Fruit fly (Drosophila melanogaster) whole organism, embryonic: ENCODE data around the gene CG42749.

Experiments used
- Aef1 ChIP-seq: fragments of 200-800 bp; sonication (Bioruptor generic); IDR thresholded peaks from 3 replicates; pipeline ENCODE4 v1.3.6; 2022; ENCODE audit warnings: missing biosample characterization, missing genetic modification characterization
- Atf-2 ChIP-seq: fragments of 200-800 bp; sonication (Bioruptor generic); optimal IDR thresholded peaks from 2 replicates; lab custom pipeline; 2016; ENCODE audit warnings: missing biosample characterization, missing genetic modification characterization
- CG10209 ChIP-seq: fragments of 200-800 bp; sonication (Bioruptor generic); optimal IDR thresholded peaks from 3 replicates; lab custom pipeline; 2017; ENCODE audit warnings: missing biosample characterization, mild to moderate bottlenecking, missing genetic modification characterization, missing genetic modification reagents
- CG12155 ChIP-seq: fragments of 200-800 bp; sonication (Bioruptor generic); optimal IDR thresholded peaks from 3 replicates; lab custom pipeline; 2016; ENCODE audit warnings: missing biosample characterization, missing genetic modification characterization
- CG12391 ChIP-seq: fragments of 200-800 bp; sonication (Bioruptor generic); optimal IDR thresholded peaks from 3 replicates; lab custom pipeline; 2018; ENCODE audit warnings: missing biosample characterization, mild to moderate bottlenecking, missing genetic modification characterization, moderate library complexity
- CG13424 ChIP-seq: fragments of 200-800 bp; sonication (Bioruptor generic); optimal IDR thresholded peaks from 2 replicates; lab custom pipeline; 2019; ENCODE audit warnings: missing biosample characterization, mild to moderate bottlenecking, missing genetic modification characterization, moderate library complexity
- CG14860 ChIP-seq: fragments of 200-800 bp; sonication (Bioruptor generic); IDR thresholded peaks from 3 replicates; pipeline ENCODE4 v1.3.6; 2022; ENCODE audit warnings: missing biosample characterization, missing genetic modification characterization; ENCODE audit not compliant: partially characterized antibody
- CG1647 ChIP-seq: fragments of 200-800 bp; sonication (Bioruptor generic); optimal IDR thresholded peaks from 3 replicates; lab custom pipeline; 2016; ENCODE audit warnings: missing biosample characterization, missing genetic modification characterization
- CG16863 ChIP-seq: fragments of 200-800 bp; sonication (Bioruptor generic); optimal IDR thresholded peaks from 3 replicates; lab custom pipeline; 2016; ENCODE audit warnings: missing biosample characterization, missing genetic modification characterization
- CG1792 ChIP-seq: fragments of 200-800 bp; sonication (Bioruptor generic); optimal IDR thresholded peaks from 2 replicates; lab custom pipeline; 2016; ENCODE audit warnings: missing biosample characterization, missing genetic modification characterization
- CG2678 ChIP-seq: fragments of 200-800 bp; sonication (Bioruptor generic); optimal IDR thresholded peaks from 3 replicates; lab custom pipeline; 2019; ENCODE audit warnings: missing biosample characterization, mild to moderate bottlenecking, missing genetic modification characterization, moderate library complexity
- CG30403 ChIP-seq: fragments of 200-800 bp; sonication (Bioruptor generic); optimal IDR thresholded peaks from 3 replicates; lab custom pipeline; 2016; ENCODE audit warnings: missing biosample characterization, missing genetic modification characterization
- CG32532 ChIP-seq: fragments of 200-800 bp; sonication (Bioruptor generic); IDR thresholded peaks from 2 replicates; pipeline ENCODE4 v1.3.6; 2022; ENCODE audit warnings: missing biosample characterization, missing genetic modification characterization
- CG32767 ChIP-seq: fragments of 200-800 bp; sonication (Bioruptor generic); IDR thresholded peaks from 2 replicates; pipeline ENCODE4 v1.3.6; 2022; ENCODE audit warnings: missing biosample characterization, missing genetic modification characterization
- CG4404 ChIP-seq: fragments of 200-800 bp; sonication (Bioruptor generic); IDR thresholded peaks from 2 replicates; pipeline ENCODE4 v1.3.6; 2022; ENCODE audit warnings: missing biosample characterization, missing genetic modification characterization
- CG7786 ChIP-seq: fragments of 200-800 bp; sonication (Bioruptor generic); optimal IDR thresholded peaks from 2 replicates; lab custom pipeline; 2016; ENCODE audit warnings: missing biosample characterization, missing genetic modification characterization
- CG7963 ChIP-seq: fragments of 200-800 bp; sonication (Bioruptor generic); IDR thresholded peaks from 3 replicates; pipeline ENCODE4 v1.3.6; 2022; ENCODE audit warnings: missing biosample characterization, missing genetic modification characterization; ENCODE audit not compliant: partially characterized antibody
- CG9727 ChIP-seq: fragments of 200-800 bp; sonication (Bioruptor generic); optimal IDR thresholded peaks from 3 replicates; lab custom pipeline; 2017; ENCODE audit warnings: missing biosample characterization, mild to moderate bottlenecking, missing genetic modification characterization
- CG9797 ChIP-seq: fragments of 200-800 bp; sonication (Bioruptor generic); optimal IDR thresholded peaks from 3 replicates; lab custom pipeline; 2018; ENCODE audit warnings: missing biosample characterization, mild to moderate bottlenecking, missing genetic modification characterization
- Chrac-16 ChIP-seq: fragments of 200-800 bp; sonication (Bioruptor generic); optimal IDR thresholded peaks from 3 replicates; lab custom pipeline; 2016; ENCODE audit warnings: missing biosample characterization, missing genetic modification characterization
- Dad ChIP-seq: fragments of 200-800 bp; sonication (Bioruptor generic); optimal IDR thresholded peaks from 3 replicates; lab custom pipeline; 2016; ENCODE audit warnings: missing biosample characterization, missing genetic modification characterization
- Dref ChIP-seq: fragments of 200-800 bp; sonication (Bioruptor generic); IDR thresholded peaks from 2 replicates; pipeline ENCODE4 v1.3.6; 2022; ENCODE audit warnings: missing biosample characterization, missing genetic modification characterization
- Ets65A ChIP-seq: fragments of 200-800 bp; sonication (Bioruptor generic); peaks from one replicate; lab custom pipeline; 2016; ENCODE audit warnings: missing biosample characterization, missing genetic modification characterization
- Gug ChIP-seq: fragments of 200-800 bp; sonication (Bioruptor generic); IDR thresholded peaks from 4 replicates; pipeline ENCODE4 v1.3.6; 2022; ENCODE audit warnings: missing biosample characterization, missing genetic modification characterization
- Hr3 ChIP-seq: fragments of 200-800 bp; sonication (Bioruptor generic); optimal IDR thresholded peaks from 3 replicates; lab custom pipeline; 2016; ENCODE audit warnings: missing biosample characterization, missing genetic modification characterization
- Hr51 ChIP-seq, 2 experiments: fragments of 200-800 bp; sonication (Bioruptor generic); optimal IDR thresholded peaks; 2 replicates in 1 of 2; 3 replicates in 1 of 2; lab custom pipeline; 2016 to 2018; ENCODE audit warnings: missing biosample characterization in 2 of 2, missing genetic modification characterization in 2 of 2, mild to moderate bottlenecking in 1 of 2, moderate library complexity in 1 of 2
- Mad ChIP-seq: fragments of 200-800 bp; sonication (Bioruptor generic); optimal IDR thresholded peaks from 2 replicates; lab custom pipeline; 2016; ENCODE audit warnings: missing biosample characterization, missing genetic modification characterization
- NfI ChIP-seq: fragments of 200-800 bp; sonication (Bioruptor generic); optimal IDR thresholded peaks from 3 replicates; lab custom pipeline; 2018; ENCODE audit warnings: missing biosample characterization, mild to moderate bottlenecking, missing genetic modification characterization, moderate library complexity
- Side ChIP-seq: fragments of 200-800 bp; sonication (Bioruptor generic); optimal IDR thresholded peaks from 2 replicates; lab custom pipeline; 2016; ENCODE audit warnings: missing biosample characterization, missing genetic modification characterization
- Sin3A ChIP-seq: fragments of >200 bp; optimal IDR thresholded peaks from 2 replicates; lab custom pipeline; 2018
- Sry-β ChIP-seq: fragments of 200-800 bp; sonication (Bioruptor generic); optimal IDR thresholded peaks from 2 replicates; lab custom pipeline; 2018; ENCODE audit warnings: missing biosample characterization, mild to moderate bottlenecking, missing genetic modification characterization, moderate library complexity
- Sry-δ ChIP-seq: fragments of 200-800 bp; sonication (Bioruptor generic); optimal IDR thresholded peaks from 2 replicates; lab custom pipeline; 2016; ENCODE audit warnings: missing biosample characterization, missing genetic modification characterization
- Ssrp ChIP-seq: fragments of 200-800 bp; sonication (Bioruptor generic); optimal IDR thresholded peaks from 2 replicates; lab custom pipeline; 2018; ENCODE audit warnings: missing biosample characterization, mild to moderate bottlenecking, missing genetic modification characterization, moderate library complexity
- amos ChIP-seq: fragments of 200-800 bp; sonication (Bioruptor generic); IDR thresholded peaks from 2 replicates; pipeline ENCODE4 v1.3.6; 2022; ENCODE audit warnings: missing biosample characterization, missing genetic modification characterization; ENCODE audit not compliant: partially characterized antibody
- bcd ChIP-seq: fragments of 200-800 bp; sonication (Bioruptor generic); optimal IDR thresholded peaks from 2 replicates; lab custom pipeline; 2017; ENCODE audit warnings: missing biosample characterization, mild to moderate bottlenecking, missing genetic modification characterization
- caup ChIP-seq: fragments of 200-800 bp; sonication (Bioruptor generic); optimal IDR thresholded peaks from 3 replicates; lab custom pipeline; 2017; ENCODE audit warnings: missing biosample characterization, mild to moderate bottlenecking, missing genetic modification characterization, moderate library complexity; ENCODE audit not compliant: severe bottlenecking
- dm ChIP-seq: fragments of 200-800 bp; sonication (Bioruptor generic); optimal IDR thresholded peaks from 3 replicates; lab custom pipeline; 2016; ENCODE audit warnings: missing biosample characterization, missing genetic modification characterization
- en ChIP-seq: fragments of 200-800 bp; sonication (Bioruptor generic); optimal IDR thresholded peaks from 2 replicates; lab custom pipeline; 2016; ENCODE audit warnings: missing biosample characterization, missing genetic modification characterization
- jing ChIP-seq: fragments of 200-800 bp; sonication (Bioruptor generic); optimal IDR thresholded peaks from 2 replicates; lab custom pipeline; 2018; ENCODE audit warnings: missing biosample characterization, mild to moderate bottlenecking, missing genetic modification characterization
- jumu ChIP-seq: fragments of 200-800 bp; sonication (Bioruptor generic); optimal IDR thresholded peaks from 3 replicates; lab custom pipeline; 2016; ENCODE audit warnings: missing biosample characterization, missing genetic modification characterization
- knrl ChIP-seq: fragments of 200-800 bp; sonication (Bioruptor generic); IDR thresholded peaks from 3 replicates; pipeline ENCODE4 v1.3.6; 2022; ENCODE audit warnings: missing biosample characterization, missing genetic modification characterization; ENCODE audit not compliant: partially characterized antibody
- nerfin-1 ChIP-seq: fragments of 200-800 bp; sonication (Bioruptor generic); optimal IDR thresholded peaks from 3 replicates; lab custom pipeline; 2019; ENCODE audit warnings: missing biosample characterization, mild to moderate bottlenecking, missing genetic modification characterization, moderate library complexity
- pzg ChIP-seq: fragments of 200-800 bp; sonication (Bioruptor generic); optimal IDR thresholded peaks from 3 replicates; lab custom pipeline; 2018; ENCODE audit warnings: missing biosample characterization, mild to moderate bottlenecking, missing genetic modification characterization, moderate library complexity
- row ChIP-seq: fragments of 200-800 bp; sonication (Bioruptor generic); IDR thresholded peaks from 3 replicates; pipeline ENCODE4 v1.3.6; 2022; ENCODE audit warnings: missing biosample characterization, missing genetic modification characterization
- slbo ChIP-seq: fragments of 200-800 bp; sonication (Bioruptor generic); IDR thresholded peaks from 2 replicates; pipeline ENCODE4 v1.3.6; 2022; ENCODE audit warnings: missing biosample characterization, missing genetic modification characterization
- slp2 ChIP-seq: fragments of 200-800 bp; sonication (Bioruptor generic); optimal IDR thresholded peaks from 2 replicates; lab custom pipeline; 2016; ENCODE audit warnings: missing biosample characterization, missing genetic modification characterization
- tin ChIP-seq: fragments of 200-800 bp; sonication (Bioruptor generic); optimal IDR thresholded peaks from 3 replicates; lab custom pipeline; 2016; ENCODE audit warnings: missing biosample characterization, missing genetic modification characterization
- tna ChIP-seq: fragments of 200-800 bp; sonication (Bioruptor generic); IDR thresholded peaks from 2 replicates; pipeline ENCODE4 v1.3.6; 2022; ENCODE audit warnings: missing biosample characterization, missing genetic modification characterization; ENCODE audit not compliant: partially characterized antibody
- tx ChIP-seq: fragments of 200-800 bp; sonication (Bioruptor generic); optimal IDR thresholded peaks from 2 replicates; lab custom pipeline; 2016; ENCODE audit warnings: missing biosample characterization, missing genetic modification characterization
- zen2 ChIP-seq: fragments of 200-800 bp; sonication (Bioruptor generic); IDR thresholded peaks from 3 replicates; pipeline ENCODE4 v1.3.6; 2022; ENCODE audit warnings: missing biosample characterization, missing genetic modification characterization; ENCODE audit not compliant: partially characterized antibody
- zfh1 ChIP-seq: fragments of 200-800 bp; sonication (Bioruptor generic); IDR thresholded peaks from 3 replicates; pipeline ENCODE4 v1.3.6; 2022; ENCODE audit warnings: missing biosample characterization, missing genetic modification characterization

The CG42749 gene

DNA sequence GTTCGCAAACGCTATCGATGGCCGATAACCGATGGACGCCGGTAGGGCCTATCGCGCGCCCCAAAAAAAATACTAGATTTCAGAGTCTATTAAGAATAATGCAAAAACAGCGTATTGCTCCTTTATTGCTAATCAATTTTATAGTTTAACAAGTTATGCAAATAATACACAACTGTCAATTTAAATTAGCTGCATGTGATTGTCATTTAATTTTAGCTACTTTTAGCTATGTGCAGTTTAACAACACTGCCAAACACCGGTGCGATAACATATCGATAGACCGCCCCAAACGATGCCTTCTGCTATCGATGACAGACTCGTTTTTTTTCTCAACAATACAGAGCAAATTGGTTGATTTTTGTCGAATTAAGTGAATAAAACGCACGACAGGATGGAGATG is 13.1 kb downstream of the CG42749 start, which contains the start of the genes Cdk7 and snf (continued):
- peak; percentile 55 for TF ChIP-seq CG1792 (GFP tag; lab: Kevin White, UChicago)
- peak; percentile 78 for TF ChIP-seq CG16863 (GFP tag; lab: Kevin White, UChicago)
- peak; percentile 30 for TF ChIP-seq tin (GFP tag; lab: Kevin White, UChicago)
- peak; percentile 69; the same call in 2 of the 3 replicates for TF ChIP-seq CG7963
- TF ChIP-seq row (GFP tag; lab: Robert Waterston, UW), result peak; percentile 56
- no peak for TF ChIP-seq en (GFP tag; lab: Kevin White, UChicago)
- TF ChIP-seq jing, result no peak
- TF ChIP-seq CG1647 (GFP tag; lab: Kevin White, UChicago), result no peak
- TF ChIP-seq Ssrp (tag; lab: Kevin White, UChicago), result no peak
- TF ChIP-seq tx (GFP tag; lab: Kevin White, UChicago), result peak; percentile 18
- no peak for TF ChIP-seq CG2678 (tag; lab: Kevin White, UChicago)
- TF ChIP-seq zfh1 (GFP tag; lab: Robert Waterston, UW), result peak; percentile 65; the same call in 2 of the 3 replicates
- peak; percentile 38; the same call in 1 of the 2 replicates for TF ChIP-seq CG32532 (GFP tag; lab: Robert Waterston, UW)
- TF ChIP-seq CG32767, result no peak
- TF ChIP-seq CG12391, result peak; percentile 51
- peak; percentile 8 for TF ChIP-seq NfI (GFP tag; lab: Kevin White, UChicago)
- peak; percentile 83 for TF ChIP-seq knrl
- peak; percentile 89 for TF ChIP-seq Ets65A (GFP tag; lab: Kevin White, UChicago)
- peak; percentile 11 for TF ChIP-seq Hr3
- peak; percentile 26 for TF ChIP-seq CG13424
- TF ChIP-seq Aef1 (GFP tag; lab: Robert Waterston, UW), result no peak
- peak; percentile 91 for TF ChIP-seq Dref (GFP tag; lab: Robert Waterston, UW)
- peak; percentile 95 for TF ChIP-seq Sin3A
- peak; percentile 22 for TF ChIP-seq CG12155 (GFP tag; lab: Kevin White, UChicago)
- peak; percentile 74 for TF ChIP-seq Sry-β (GFP tag; lab: Kevin White, UChicago)
- TF ChIP-seq zen2 (GFP tag; lab: Robert Waterston, UW), result peak; percentile 59; the same call in 1 of the 3 replicates
- peak; percentile 90 for TF ChIP-seq Sry-δ (GFP tag; lab: Kevin White, UChicago)
- TF ChIP-seq Dad (GFP tag; lab: Kevin White, UChicago), result peak; percentile 14
- peak; percentile 87; the same call in 2 of the 3 replicates for TF ChIP-seq CG14860
- TF ChIP-seq pzg, result peak; percentile 85
- TF ChIP-seq Atf-2 (GFP tag; lab: Kevin White, UChicago), result peak; percentile 2
- TF ChIP-seq CG4404 (GFP tag; lab: Robert Waterston, UW), result peak; percentile 36; the same call in 1 of the 2 replicates
- TF ChIP-seq bcd (GFP tag; lab: Kevin White, UChicago), result peak; percentile 20
- TF ChIP-seq Mad (GFP tag; lab: Kevin White, UChicago), result peak; percentile 32
- peak; percentile 6 for TF ChIP-seq caup (GFP tag; lab: Kevin White, UChicago)
- peak; percentile 12 for TF ChIP-seq CG10209 (GFP tag; lab: Kevin White, UChicago)
- peak; percentile 79 for TF ChIP-seq tna (GFP tag; lab: Robert Waterston, UW)
- TF ChIP-seq slp2 (GFP tag; lab: Kevin White, UChicago), result peak; percentile 11
- peak; percentile 63 for TF ChIP-seq CG30403
- peak; percentile 58 for TF ChIP-seq dm (GFP tag; lab: Kevin White, UChicago)
- TF ChIP-seq Hr51 (GFP tag; optimal IDR thresholded peaks at IDR 0.05; lab: Kevin White, UChicago), result peak in 1 of 2 experiments; percentile 25
- peak; percentile 56 for TF ChIP-seq jumu (GFP tag; lab: Kevin White, UChicago)
- peak; percentile 86 for TF ChIP-seq CG9797 (GFP tag; lab: Kevin White, UChicago)
- TF ChIP-seq Side (GFP tag; lab: Kevin White, UChicago), result peak; percentile 53
- peak; percentile 53 for TF ChIP-seq CG7786 (GFP tag; lab: Kevin White, UChicago)
- peak; percentile 27 for TF ChIP-seq CG9727 (GFP tag; lab: Kevin White, UChicago)
- peak; percentile 40 for TF ChIP-seq Chrac-16
- TF ChIP-seq slbo (GFP tag; lab: Robert Waterston, UW), result peak; percentile 47; the same call in 1 of the 2 replicates
- TF ChIP-seq amos (GFP tag; lab: Robert Waterston, UW), result peak; percentile 78
- no peak for TF ChIP-seq Gug (GFP tag; lab: Robert Waterston, UW)
- TF ChIP-seq nerfin-1 (tag; lab: Kevin White, UChicago), result no peak
